Worm (Caenorhabditis elegans) whole organism, mixed stage, embryonic: ENCODE results near the gene F10B5.3.

Experiments
- elt-1 ChIP-seq: sonication (generic microtip); optimal IDR thresholded peaks from 2 replicates; lab custom pipeline; 2017; ENCODE audit warnings: missing genetic modification characterization, mild to moderate bottlenecking, missing compliant biosample characterization, antibody characterized with exemption, moderate library complexity, borderline replicate concordance; ENCODE audit not compliant: insufficient read depth
- elt-3 ChIP-seq: fragments of 150-350 bp; optimal IDR thresholded peaks from 2 replicates; lab custom pipeline; 2014; ENCODE audit warnings: missing biosample characterization, missing genetic modification characterization
- mab-5 ChIP-seq: fragments of 150-350 bp; optimal IDR thresholded peaks from 2 replicates; lab custom pipeline; 2014; ENCODE audit warnings: missing biosample characterization, missing genetic modification characterization
- nhr-76 ChIP-seq: sonication (generic microtip); optimal IDR thresholded peaks from 2 replicates; lab custom pipeline; 2017; ENCODE audit warnings: missing biosample characterization, missing genetic modification characterization
- sptf-1 ChIP-seq: sonication (generic microtip); optimal IDR thresholded peaks from 2 replicates; lab custom pipeline; 2017; ENCODE audit warnings: mild to moderate bottlenecking, missing genetic modification characterization, moderate library complexity, missing compliant biosample characterization
- unc-62 ChIP-seq: fragments of 150-350 bp; optimal IDR thresholded peaks from 2 replicates; lab custom pipeline; 2014; ENCODE audit warnings: missing biosample characterization, missing genetic modification reagents, missing genetic modification characterization

DNA sequence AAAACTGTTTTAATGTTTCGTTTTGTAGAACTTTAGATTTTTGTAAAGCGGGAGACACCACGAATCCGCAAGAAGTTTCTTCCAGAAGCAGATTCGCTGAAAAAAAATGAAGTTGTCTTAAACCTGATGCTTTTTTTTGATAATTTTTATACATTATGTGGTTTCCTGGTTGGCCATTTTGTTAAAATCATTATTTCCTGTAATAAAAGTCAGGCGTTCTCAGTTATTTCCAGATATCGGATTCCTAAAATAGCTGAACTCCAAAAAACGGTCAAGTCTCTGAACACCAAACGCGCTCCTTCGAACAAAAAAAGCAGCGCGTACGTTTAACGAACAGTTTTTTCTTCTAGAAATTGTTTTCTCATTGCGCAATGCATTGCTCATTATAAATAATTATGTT is 12.5 kb downstream of the F10B5.3 start:
- TF ChIP-seq elt-1: no peak
- TF ChIP-seq mab-5 (tag; lab: Kevin White, UChicago): no peak
- peak; percentile 64 for TF ChIP-seq sptf-1
- no peak for TF ChIP-seq elt-3 (tag; lab: Kevin White, UChicago)
- no peak for TF ChIP-seq unc-62 (GFP tag; lab: Kevin White, UChicago)
- no peak for TF ChIP-seq nhr-76
